Fruit fly (Drosophila melanogaster) S2 (cell line): ENCODE results near the gene CG8750.

ENCODE experiments used
- CG8478 ChIP-seq: fragments of >200 bp; optimal IDR thresholded peaks from 2 replicates; lab custom pipeline; 2018
- CTCF ChIP-seq, 2 experiments: fragments of >200 bp; optimal IDR thresholded peaks; 2 replicates each; lab custom pipeline; 2018

dm6 chr3L:13803258-13803657, 39.6 kb downstream of the CG8750 start, which contains the start of gene bru3:
- TF ChIP-seq CG8478 (lab: Kevin White, UChicago), result no peak
- TF ChIP-seq CTCF (optimal IDR thresholded peaks at IDR 0.05; lab: Kevin White, UChicago), result no peak
